Worm (Caenorhabditis elegans): Measurements from ENCODE around the gene vit-3.

DNA sequence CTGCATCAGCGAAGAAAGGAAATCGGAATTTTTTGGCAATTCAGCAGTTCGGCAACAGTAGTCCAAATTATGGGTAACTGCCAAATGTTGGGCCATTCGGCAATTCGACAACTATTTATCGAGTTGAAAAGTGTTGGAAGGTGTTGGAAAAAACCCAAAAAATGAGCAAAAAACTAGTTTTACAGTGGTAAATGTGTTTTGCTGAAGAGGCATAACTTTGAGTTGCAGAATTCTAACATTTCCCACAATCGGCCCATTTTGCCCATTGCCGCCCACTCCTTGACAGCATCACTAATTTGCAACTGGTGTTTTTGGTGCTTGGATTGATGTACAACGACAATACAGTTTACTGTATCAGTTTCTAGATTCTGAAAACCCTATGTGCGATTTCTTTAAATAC, 18.7 kb downstream of the vit-3 start:
- no peak for TF ChIP-seq dpl-1 (GFP tag; optimal IDR thresholded peaks at IDR 0.05)
- TF ChIP-seq B0019.2 (GFP tag; conservative IDR thresholded peaks at IDR 0.05): no peak
- no peak for TF ChIP-seq ceh-58 (GFP tag; IDR thresholded peaks at IDR 0.05)
- no peak for TF ChIP-seq snpc-1.3 (tag; optimal IDR thresholded peaks at IDR 0.05; ENCODE audit: insufficient read depth)
- TF ChIP-seq unc-62 (GFP tag; optimal IDR thresholded peaks at IDR 0.05): no peak
- no peak for TF ChIP-seq ama-1 (optimal IDR thresholded peaks at IDR 0.05)
- no peak for TF ChIP-seq ama-1 (GFP tag; optimal IDR thresholded peaks at IDR 0.05)
- TF ChIP-seq lin-35 (GFP tag; optimal IDR thresholded peaks at IDR 0.05): no peak

Measured in whole organism, young adult.